Fruit fly (Drosophila melanogaster): ENCODE data around the gene rg.

dm6 chrX:5084146-5085085 lies 1.1 kb upstream of the rg start, which contains the start of gene CG32767:
- TF ChIP-seq CG15710 (tag; optimal IDR thresholded peaks at IDR 0.05) (no peak), EcR (GFP tag; optimal IDR thresholded peaks at IDR 0.05) (no peak), Pif1A (GFP tag; optimal IDR thresholded peaks at IDR 0.05) (peak; percentile 34), fd96Ca (GFP tag; IDR thresholded peaks at IDR 0.05) (peak; percentile 43; the same call in 2 of the 3 replicates), CG10348 (GFP tag; IDR thresholded peaks at IDR 0.05) (no peak), CG12605 (GFP tag; IDR thresholded peaks at IDR 0.05) (no peak), CG34367 (tag; optimal IDR thresholded peaks at IDR 0.05) (no peak), CG17806 (tag; optimal IDR thresholded peaks at IDR 0.05) (no peak), CG9948 (tag; optimal IDR thresholded peaks at IDR 0.05) (no peak)
